Worm (Caenorhabditis elegans) whole organism, late embryonic: ENCODE measurements around the gene B0303.14.

ENCODE experiments used
- C08G9.2 ChIP-seq: sonication (generic microtip); optimal IDR thresholded peaks from 2 replicates; lab custom pipeline; 2016; ENCODE audit warnings: mild to moderate bottlenecking, missing genetic modification characterization, moderate library complexity, missing compliant biosample characterization
- C38D4.7 ChIP-seq: fragments of 200-800 bp; sonication (Bioruptor generic); optimal IDR thresholded peaks from 2 replicates; lab custom pipeline; 2018; ENCODE audit warnings: mild to moderate bottlenecking, missing genetic modification characterization, moderate library complexity, missing compliant biosample characterization
- K02D7.2 ChIP-seq: sonication (generic microtip); optimal IDR thresholded peaks from 2 replicates; lab custom pipeline; 2017; ENCODE audit warnings: mild to moderate bottlenecking, missing genetic modification characterization, missing compliant biosample characterization
- T23F11.4 ChIP-seq: fragments of 200-800 bp; sonication (Bioruptor generic); optimal IDR thresholded peaks from 2 replicates; lab custom pipeline; 2018; ENCODE audit warnings: mild to moderate bottlenecking, missing genetic modification characterization, missing compliant biosample characterization
- Y22D7AL.16 ChIP-seq: sonication (generic microtip); optimal IDR thresholded peaks from 2 replicates; lab custom pipeline; 2016; ENCODE audit warnings: missing genetic modification characterization, missing compliant biosample characterization
- ahr-1 ChIP-seq: sonication (generic microtip); optimal IDR thresholded peaks from 2 replicates; lab custom pipeline; 2016; ENCODE audit warnings: missing genetic modification characterization, missing compliant biosample characterization
- ama-1 ChIP-seq: fragments of 150-350 bp; optimal IDR thresholded peaks from 2 replicates; lab custom pipeline; 2014
- ceh-18 ChIP-seq: sonication (generic microtip); optimal IDR thresholded peaks from 2 replicates; lab custom pipeline; 2016; ENCODE audit warnings: missing genetic modification characterization, missing compliant biosample characterization
- ceh-19 ChIP-seq: fragments of 200-800 bp; sonication (Bioruptor generic); optimal IDR thresholded peaks from 2 replicates; lab custom pipeline; 2018; ENCODE audit warnings: mild to moderate bottlenecking, missing genetic modification characterization, missing compliant biosample characterization
- ceh-22 ChIP-seq: sonication (generic microtip); optimal IDR thresholded peaks from 2 replicates; lab custom pipeline; 2017; ENCODE audit warnings: missing biosample characterization, missing genetic modification characterization
- ceh-30 ChIP-seq: fragments of 150-350 bp; optimal IDR thresholded peaks from 2 replicates; lab custom pipeline; 2014; ENCODE audit warnings: missing biosample characterization, missing genetic modification characterization
- ceh-31 ChIP-seq: sonication (generic microtip); optimal IDR thresholded peaks from 2 replicates; lab custom pipeline; 2016; ENCODE audit warnings: missing genetic modification characterization, missing compliant biosample characterization
- ceh-34 ChIP-seq: sonication (generic microtip); optimal IDR thresholded peaks from 2 replicates; lab custom pipeline; 2016; ENCODE audit warnings: mild to moderate bottlenecking, missing genetic modification characterization, missing compliant biosample characterization
- ceh-48 ChIP-seq: sonication (generic microtip); optimal IDR thresholded peaks from 2 replicates; lab custom pipeline; 2016; ENCODE audit warnings: missing genetic modification characterization, inconsistent platforms, missing compliant biosample characterization
- ceh-6 ChIP-seq: fragments of 200-800 bp; sonication (Bioruptor generic); optimal IDR thresholded peaks from 2 replicates; lab custom pipeline; 2018; ENCODE audit warnings: mild to moderate bottlenecking, missing genetic modification characterization, missing compliant biosample characterization
- ceh-9 ChIP-seq: sonication (generic microtip); optimal IDR thresholded peaks from 2 replicates; lab custom pipeline; 2016; ENCODE audit warnings: mild to moderate bottlenecking, missing genetic modification characterization, inconsistent platforms, missing compliant biosample characterization
- che-1 ChIP-seq: sonication (generic microtip); optimal IDR thresholded peaks from 2 replicates; lab custom pipeline; 2016; ENCODE audit warnings: mild to moderate bottlenecking, missing genetic modification characterization, missing compliant biosample characterization
- dve-1 ChIP-seq: sonication (generic microtip); optimal IDR thresholded peaks from 2 replicates; lab custom pipeline; 2017; ENCODE audit warnings: antibody characterized with exemption, mild to moderate bottlenecking, missing genetic modification characterization, missing compliant biosample characterization
- elt-2 ChIP-seq: sonication (generic microtip); optimal IDR thresholded peaks from 2 replicates; lab custom pipeline; 2016; ENCODE audit warnings: missing genetic modification reagents, missing genetic modification characterization, missing compliant biosample characterization
- elt-4 ChIP-seq: sonication (generic microtip); optimal IDR thresholded peaks from 2 replicates; lab custom pipeline; 2016; ENCODE audit warnings: missing genetic modification characterization, missing compliant biosample characterization
- ets-4 ChIP-seq: sonication (generic microtip); optimal IDR thresholded peaks from 2 replicates; lab custom pipeline; 2016; ENCODE audit warnings: missing genetic modification characterization, missing compliant biosample characterization
- eyg-1 ChIP-seq: sonication (generic microtip); optimal IDR thresholded peaks from 2 replicates; lab custom pipeline; 2016; ENCODE audit warnings: missing genotype, missing genetic modification characterization, missing compliant biosample characterization
- fkh-10 ChIP-seq: fragments of 150-350 bp; optimal IDR thresholded peaks from 2 replicates; lab custom pipeline; 2014; ENCODE audit warnings: missing biosample characterization, missing genetic modification reagents, missing genetic modification characterization
- fkh-6 ChIP-seq: sonication (generic microtip); optimal IDR thresholded peaks from 2 replicates; lab custom pipeline; 2016; ENCODE audit warnings: missing genetic modification characterization, missing compliant biosample characterization
- gmeb-2 ChIP-seq: sonication (generic microtip); optimal IDR thresholded peaks from 2 replicates; lab custom pipeline; 2016; ENCODE audit warnings: missing genetic modification characterization, inconsistent platforms, missing compliant biosample characterization
- hlh-15 ChIP-seq: sonication (generic microtip); optimal IDR thresholded peaks from 2 replicates; lab custom pipeline; 2016; ENCODE audit warnings: missing genetic modification characterization, missing compliant biosample characterization
- hlh-30 ChIP-seq: sonication (generic microtip); optimal IDR thresholded peaks from 2 replicates; lab custom pipeline; 2017; ENCODE audit warnings: antibody characterized with exemption, missing genetic modification characterization, missing compliant biosample characterization; ENCODE audit not compliant: insufficient read depth
- hlh-8 ChIP-seq: sonication (generic microtip); optimal IDR thresholded peaks from 2 replicates; lab custom pipeline; 2016; ENCODE audit warnings: missing genotype, missing genetic modification characterization, missing compliant biosample characterization
- lim-6 ChIP-seq: sonication (generic microtip); optimal IDR thresholded peaks from 2 replicates; lab custom pipeline; 2016; ENCODE audit warnings: missing genetic modification characterization, missing compliant biosample characterization
- lin-11 ChIP-seq: fragments of 200-800 bp; sonication (Bioruptor generic); optimal IDR thresholded peaks from 2 replicates; lab custom pipeline; 2018; ENCODE audit warnings: mild to moderate bottlenecking, missing genetic modification characterization, missing compliant biosample characterization
- mec-3 ChIP-seq: sonication (generic microtip); optimal IDR thresholded peaks from 2 replicates; lab custom pipeline; 2016; ENCODE audit warnings: borderline replicate concordance, missing genetic modification characterization, missing compliant biosample characterization
- nfya-1 ChIP-seq: sonication (generic microtip); optimal IDR thresholded peaks from 2 replicates; lab custom pipeline; 2017; ENCODE audit warnings: missing genetic modification characterization, mild to moderate bottlenecking, missing compliant biosample characterization, antibody characterized with exemption, moderate library complexity
- nhr-232 ChIP-seq: sonication (generic microtip); optimal IDR thresholded peaks from 2 replicates; lab custom pipeline; 2016; ENCODE audit warnings: missing genetic modification characterization, missing compliant biosample characterization
- npax-4 ChIP-seq: sonication (generic microtip); optimal IDR thresholded peaks from 2 replicates; lab custom pipeline; 2016; ENCODE audit warnings: missing genetic modification characterization, missing compliant biosample characterization
- odd-2 ChIP-seq: sonication (generic microtip); optimal IDR thresholded peaks from 2 replicates; lab custom pipeline; 2017; ENCODE audit warnings: antibody characterized with exemption, mild to moderate bottlenecking, missing genetic modification characterization, missing compliant biosample characterization
- pag-3 ChIP-seq: sonication (generic microtip); optimal IDR thresholded peaks from 2 replicates; lab custom pipeline; 2016; ENCODE audit warnings: missing compliant biosample characterization, missing genetic modification characterization, borderline replicate concordance
- pat-9 ChIP-seq: fragments of 200-800 bp; sonication (Bioruptor generic); optimal IDR thresholded peaks from 2 replicates; lab custom pipeline; 2018; ENCODE audit warnings: mild to moderate bottlenecking, missing genetic modification characterization, moderate library complexity, missing compliant biosample characterization
- pax-1 ChIP-seq: fragments of 150-350 bp; optimal IDR thresholded peaks from 2 replicates; lab custom pipeline; 2014; ENCODE audit warnings: missing biosample characterization, missing genetic modification characterization
- pha-4 ChIP-seq: fragments of 150-350 bp; optimal IDR thresholded peaks from 2 replicates; lab custom pipeline; 2018; ENCODE audit warnings: missing biosample characterization, missing genetic modification reagents, missing genetic modification characterization
- pros-1 ChIP-seq: fragments of 150-350 bp; optimal IDR thresholded peaks from 2 replicates; lab custom pipeline; 2014; ENCODE audit warnings: missing biosample characterization, missing genetic modification reagents, missing genetic modification characterization
- ref-2 ChIP-seq: sonication (generic microtip); optimal IDR thresholded peaks from 2 replicates; lab custom pipeline; 2016; ENCODE audit warnings: missing genetic modification characterization, missing compliant biosample characterization
- rnt-1 ChIP-seq: sonication (generic microtip); optimal IDR thresholded peaks from 2 replicates; lab custom pipeline; 2016; ENCODE audit warnings: missing genetic modification characterization, missing compliant biosample characterization
- sox-2 ChIP-seq: fragments of 200-800 bp; sonication (Bioruptor generic); IDR thresholded peaks from 2 replicates; pipeline ENCODE4 v1.3.6; 2022; ENCODE audit warnings: missing genetic modification reagents, missing genetic modification characterization, missing compliant biosample characterization
- sox-4 ChIP-seq: sonication (generic microtip); optimal IDR thresholded peaks from 2 replicates; lab custom pipeline; 2017; ENCODE audit warnings: mild to moderate bottlenecking, missing genetic modification characterization, inconsistent platforms, missing compliant biosample characterization
- syd-9 ChIP-seq: sonication (generic microtip); optimal IDR thresholded peaks from 2 replicates; lab custom pipeline; 2016; ENCODE audit warnings: mild to moderate bottlenecking, missing genetic modification characterization, moderate library complexity, missing compliant biosample characterization
- tbx-2 ChIP-seq: sonication (generic microtip); optimal IDR thresholded peaks from 2 replicates; lab custom pipeline; 2016; ENCODE audit warnings: missing genetic modification characterization, missing compliant biosample characterization
- tbx-7 ChIP-seq: sonication (generic microtip); optimal IDR thresholded peaks from 2 replicates; lab custom pipeline; 2016; ENCODE audit warnings: missing genotype, missing genetic modification characterization, missing compliant biosample characterization
- ttx-3 ChIP-seq: sonication (generic microtip); optimal IDR thresholded peaks from 2 replicates; lab custom pipeline; 2016; ENCODE audit warnings: missing genetic modification reagents, missing genetic modification characterization, missing compliant biosample characterization
- unc-3 ChIP-seq, 2 experiments: fragments of 200-800 bp in 1 of 2; sonication (Bioruptor generic) in 1 of 2; sonication (generic microtip) in 1 of 2; conservative IDR thresholded peaks in 1 of 2; optimal IDR thresholded peaks in 1 of 2; 2 replicates each; pipeline versions ENCODE4 v1.3.6 to Lab custom; 2016 to 2022; ENCODE audit warnings: missing compliant biosample characterization in 2 of 2, missing genetic modification characterization in 2 of 2, missing genetic modification reagents in 1 of 2
- unc-42 ChIP-seq: sonication (generic microtip); optimal IDR thresholded peaks from 2 replicates; lab custom pipeline; 2016; ENCODE audit warnings: missing genotype, missing genetic modification characterization, missing compliant biosample characterization
- unc-55 ChIP-seq: sonication (generic microtip); optimal IDR thresholded peaks from 2 replicates; lab custom pipeline; 2017; ENCODE audit warnings: missing biosample characterization, missing genetic modification reagents, missing genetic modification characterization
- zip-5 ChIP-seq: sonication (generic microtip); optimal IDR thresholded peaks from 2 replicates; lab custom pipeline; 2016; ENCODE audit warnings: missing genetic modification characterization, missing compliant biosample characterization
- ztf-16 ChIP-seq: sonication (generic microtip); optimal IDR thresholded peaks from 2 replicates; lab custom pipeline; 2017; ENCODE audit warnings: missing genetic modification characterization, missing compliant biosample characterization

Gene B0303.14

DNA sequence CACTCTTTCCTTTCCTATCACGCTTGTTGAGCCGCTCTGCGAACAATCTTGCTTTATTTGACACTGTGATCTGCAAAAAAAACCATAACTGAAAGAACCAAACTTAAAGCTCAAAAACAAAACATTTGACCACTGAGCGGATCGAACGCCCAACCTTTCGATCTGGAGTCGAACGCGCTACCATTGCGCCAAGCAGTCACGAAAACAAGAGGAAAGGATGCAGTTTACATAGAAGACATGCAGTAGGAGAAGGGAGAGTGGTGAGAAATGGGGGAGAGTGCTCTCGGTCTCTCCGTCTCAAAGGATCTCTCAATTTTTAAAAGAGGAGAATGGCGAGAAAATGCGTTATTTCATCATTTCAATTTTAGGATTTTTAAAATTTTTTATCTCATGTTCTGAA, 37.6 kb downstream of the B0303.14 start (continued):
- TF ChIP-seq fkh-10 (peak; percentile 42), ceh-34 (tag; lab: Kevin White, UChicago) (peak; percentile 97), rnt-1 (tag; lab: Kevin White, UChicago) (peak; percentile 84), unc-55 (GFP tag; lab: Kevin White, UChicago) (peak; percentile 15), odd-2 (tag; lab: Kevin White, UChicago) (peak; percentile 86), Y22D7AL.16 (peak; percentile 90), ceh-18 (tag; lab: Kevin White, UChicago) (peak; percentile 90), ceh-31 (tag; lab: Kevin White, UChicago) (peak; percentile 73), ceh-6 (GFP tag; lab: Kevin White, UChicago) (peak; percentile 95), eyg-1 (tag; lab: Kevin White, UChicago) (peak; percentile 97), tbx-2 (tag; lab: Kevin White, UChicago) (peak; percentile 92), tbx-7 (tag; lab: Kevin White, UChicago) (peak; percentile 62), ztf-16 (tag; lab: Kevin White, UChicago) (peak; percentile 93), che-1 (tag; lab: Kevin White, UChicago) (peak; percentile 94), ahr-1 (peak; percentile 84), C08G9.2 (tag; lab: Kevin White, UChicago) (peak; percentile 90), pat-9 (tag; lab: Kevin White, UChicago) (peak; percentile 93), pros-1 (tag; lab: Kevin White, UChicago) (peak; percentile 37), hlh-8 (tag; lab: Kevin White, UChicago) (peak; percentile 77), fkh-6 (tag; lab: Kevin White, UChicago) (peak; percentile 94), pha-4 (tag; lab: Kevin White, UChicago) (no peak), dve-1 (peak; percentile 87), elt-4 (tag; lab: Kevin White, UChicago) (peak; percentile 63), ets-4 (peak; percentile 26), sox-2 (GFP tag; lab: Robert Waterston, UW) (peak; percentile 86), ceh-22 (tag; lab: Kevin White, UChicago) (no peak), ama-1 (lab: Kevin White, UChicago) (no peak), ref-2 (tag; lab: Kevin White, UChicago) (peak; percentile 93), C38D4.7 (GFP tag; lab: Kevin White, UChicago) (peak; percentile 91), nhr-232 (tag; lab: Kevin White, UChicago) (peak; percentile 86), gmeb-2 (tag; lab: Kevin White, UChicago) (peak; percentile 95), syd-9 (tag; lab: Kevin White, UChicago) (peak; percentile 94), lim-6 (tag; lab: Kevin White, UChicago) (peak; percentile 85), pag-3 (peak; percentile 77), T23F11.4 (GFP tag; lab: Kevin White, UChicago) (peak; percentile 94), npax-4 (tag; lab: Kevin White, UChicago) (peak; percentile 81), zip-5 (tag; lab: Kevin White, UChicago) (peak; percentile 88), hlh-30 (tag; lab: Kevin White, UChicago) (peak; percentile 80), ceh-9 (tag; lab: Kevin White, UChicago) (peak; percentile 83), ceh-19 (peak; percentile 95), nfya-1 (tag; lab: Kevin White, UChicago) (peak; percentile 81), lin-11 (tag; lab: Kevin White, UChicago) (peak; percentile 92), ttx-3 (tag; lab: Kevin White, UChicago) (peak; percentile 88), hlh-15 (peak; percentile 92), unc-3 (GFP tag; conservative IDR thresholded peaks at IDR 0.05; lab: Robert Waterston, UW) (peak; percentile 94), unc-3 (tag; optimal IDR thresholded peaks at IDR 0.05; lab: Kevin White, UChicago) (peak; percentile 89), unc-42 (tag; lab: Kevin White, UChicago) (peak; percentile 69), elt-2 (tag; lab: Kevin White, UChicago) (peak; percentile 96), sox-4 (peak; percentile 95), K02D7.2 (tag; lab: Kevin White, UChicago) (peak; percentile 93), ceh-30 (tag; lab: Kevin White, UChicago) (peak; percentile 16), pax-1 (tag; lab: Kevin White, UChicago) (no peak), ceh-48 (tag; lab: Kevin White, UChicago) (peak; percentile 84), mec-3 (tag; lab: Kevin White, UChicago) (peak; percentile 90)
